Worm (Caenorhabditis elegans) whole organism, young adult: ENCODE data around the gene lys-10.

Experiments used
- B0336.3 ChIP-seq: fragments of 200-800 bp; sonication (Bioruptor generic); IDR thresholded peaks from 2 replicates; pipeline ENCODE4 v1.3.6; 2022; ENCODE audit warnings: missing genetic modification characterization, missing compliant biosample characterization
- F55B11.4 ChIP-seq: sonication (generic microtip); optimal IDR thresholded peaks from 2 replicates; lab custom pipeline; 2016; ENCODE audit warnings: missing compliant biosample characterization, missing genetic modification characterization, borderline replicate concordance; ENCODE audit not compliant: insufficient read depth
- bed-1 ChIP-seq: fragments of 200-800 bp; sonication (Bioruptor generic); IDR thresholded peaks from 2 replicates; pipeline ENCODE4 v1.3.6; 2022; ENCODE audit warnings: missing genetic modification reagents, missing genetic modification characterization, missing compliant biosample characterization
- bed-2 ChIP-seq: fragments of 200-800 bp; sonication (Bioruptor generic); IDR thresholded peaks from 2 replicates; pipeline ENCODE4 v1.3.6; 2022; ENCODE audit warnings: missing genetic modification reagents, missing genetic modification characterization, missing compliant biosample characterization
- ceh-79 ChIP-seq: sonication (generic microtip); optimal IDR thresholded peaks from 2 replicates; lab custom pipeline; 2017; ENCODE audit warnings: mild to moderate bottlenecking, missing genetic modification characterization, missing compliant biosample characterization
- dpl-1 ChIP-seq: fragments of 150-350 bp; optimal IDR thresholded peaks from 2 replicates; lab custom pipeline; 2014; ENCODE audit warnings: missing biosample characterization, missing genetic modification reagents, missing genetic modification characterization
- hlh-26 ChIP-seq: fragments of 200-800 bp; sonication (Bioruptor generic); conservative IDR thresholded peaks from 2 replicates; pipeline ENCODE4 v1.3.6; 2022; ENCODE audit warnings: missing genetic modification reagents, missing genetic modification characterization, missing compliant biosample characterization
- lag-1 ChIP-seq: fragments of 200-800 bp; sonication (Bioruptor generic); IDR thresholded peaks from 2 replicates; pipeline ENCODE4 v1.3.6; 2022; ENCODE audit warnings: missing genetic modification reagents, missing genetic modification characterization, missing compliant biosample characterization
- lin-35 ChIP-seq, 3 experiments: fragments of 150-350 bp in 2 of 3; sonication (generic microtip) in 1 of 3; optimal IDR thresholded peaks; 2 replicates each; lab custom pipeline; 2014 to 2018; ENCODE audit warnings: missing biosample characterization in 3 of 3, missing genetic modification characterization in 3 of 3, missing genetic modification reagents in 3 of 3
- lin-54 ChIP-seq: fragments of 200-800 bp; sonication (Bioruptor generic); optimal IDR thresholded peaks from 2 replicates; lab custom pipeline; 2018; ENCODE audit warnings: mild to moderate bottlenecking, missing genetic modification characterization, missing compliant biosample characterization
- nhr-27 ChIP-seq: fragments of 200-800 bp; sonication (Bioruptor generic); optimal IDR thresholded peaks from 2 replicates; lab custom pipeline; 2018; ENCODE audit warnings: mild to moderate bottlenecking, missing genetic modification characterization, moderate library complexity, missing compliant biosample characterization
- somi-1 ChIP-seq: fragments of 200-800 bp; sonication (Bioruptor generic); optimal IDR thresholded peaks from 2 replicates; lab custom pipeline; 2018; ENCODE audit warnings: mild to moderate bottlenecking, missing genetic modification characterization, missing compliant biosample characterization
- tbp1 ChIP-seq: fragments of 200-800 bp; sonication (Bioruptor generic); optimal IDR thresholded peaks from 2 replicates; lab custom pipeline; 2018; ENCODE audit warnings: mild to moderate bottlenecking, missing genetic modification characterization, missing compliant biosample characterization
- ztf-26 ChIP-seq: sonication (generic microtip); optimal IDR thresholded peaks from 2 replicates; lab custom pipeline; 2017; ENCODE audit warnings: missing genetic modification characterization, missing compliant biosample characterization

DNA sequence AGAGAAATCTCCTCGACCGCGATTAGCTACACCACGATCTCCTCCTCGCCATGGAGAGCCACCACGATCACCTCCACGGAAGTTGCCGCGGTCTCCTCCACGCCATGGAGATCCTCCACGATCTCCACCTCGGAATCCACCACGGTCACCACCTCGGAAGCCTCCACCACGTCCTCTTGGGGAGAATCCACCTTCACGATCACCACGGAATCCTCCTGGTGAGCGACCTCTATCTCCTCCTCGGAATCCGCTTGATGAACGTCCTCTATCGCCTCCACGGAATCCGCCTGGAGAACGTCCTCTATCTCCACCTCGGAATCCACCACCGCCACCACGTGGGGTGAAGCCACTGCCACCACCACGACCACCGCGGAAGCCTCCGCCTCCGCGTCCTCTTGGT, 43.5 kb upstream of the lys-10 start:
- TF ChIP-seq somi-1 (GFP tag; lab: Kevin White, UChicago) (no peak), B0336.3 (no peak), lin-35 (GFP tag; optimal IDR thresholded peaks at IDR 0.05; lab: Kevin White, UChicago) (no peak), ceh-79 (tag; lab: Kevin White, UChicago) (no peak), hlh-26 (no peak), bed-2 (GFP tag; lab: Robert Waterston, UW) (no peak), nhr-27 (no peak), F55B11.4 (no peak), bed-1 (GFP tag; lab: Robert Waterston, UW) (no peak), ztf-26 (tag; lab: Kevin White, UChicago) (no peak), lin-54 (no peak), lag-1 (GFP tag; lab: Robert Waterston, UW) (no peak), dpl-1 (no peak), tbp1 (GFP tag; lab: Kevin White, UChicago) (no peak)
